Worm (Caenorhabditis elegans): ENCODE results near the gene F13E9.5.

The F13E9.5 gene

DNA sequence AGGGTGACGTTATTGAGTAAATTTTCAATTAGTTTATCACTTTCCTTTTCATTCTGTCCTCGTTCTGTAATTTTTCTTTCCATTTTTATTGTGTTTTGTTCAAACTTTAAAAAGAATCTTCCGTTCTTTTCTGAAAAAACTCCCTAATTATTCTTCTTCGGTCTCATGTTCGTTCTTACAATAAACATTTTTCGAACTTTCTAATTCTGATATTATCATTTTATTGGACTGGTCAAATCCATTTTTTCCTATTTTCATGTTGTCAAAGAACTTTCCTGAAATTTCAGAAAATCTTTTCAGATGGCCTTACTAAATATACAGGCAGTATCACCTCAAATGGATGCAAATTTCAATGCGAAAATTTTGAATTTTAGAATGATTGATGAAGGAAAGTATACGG is 20.1 kb downstream of the F13E9.5 start, which contains the start of gene nish-1:
Gene nish-1 (plus strand): TSS at position 301 of the 400 bp plus-strand sequence.
- TF ChIP-seq pax-1 (tag; optimal IDR thresholded peaks at IDR 0.05) (no peak), ceh-45 (GFP tag; IDR thresholded peaks at IDR 0.05) (no peak), lin-11 (tag; optimal IDR thresholded peaks at IDR 0.05) (no peak), sox-2 (GFP tag; IDR thresholded peaks at IDR 0.05) (no peak), fkh-10 (GFP tag; optimal IDR thresholded peaks at IDR 0.05) (no peak)

DNA sequence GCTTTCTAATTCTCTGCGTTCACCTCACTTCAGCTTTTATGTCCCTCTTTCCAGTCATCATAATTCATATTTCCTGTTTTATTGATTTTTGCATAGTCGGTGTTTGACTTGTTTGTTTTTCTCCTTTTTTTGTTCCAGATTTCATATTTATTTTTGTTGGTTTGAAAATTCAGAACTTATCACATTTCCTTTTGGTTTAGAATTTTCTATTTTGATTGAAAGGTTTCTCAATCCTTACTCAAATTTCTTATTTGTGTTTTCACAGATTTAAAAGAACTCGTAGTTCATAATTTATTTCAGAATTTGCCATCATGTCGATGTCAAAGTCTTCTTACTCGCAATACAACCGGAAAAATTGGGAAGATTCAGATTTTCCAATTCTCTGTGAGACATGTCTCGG is 23.1 kb downstream of the F13E9.5 start, which contains the start of gene rbm-22:
Gene rbm-22 (plus strand): TSS at position 301 of the 400 bp plus-strand sequence.
- TF ChIP-seq ama-1 (optimal IDR thresholded peaks at IDR 0.05) (no peak), T23F11.4 (GFP tag; optimal IDR thresholded peaks at IDR 0.05) (no peak), ttx-3 (tag; optimal IDR thresholded peaks at IDR 0.05) (no peak), ceh-6 (GFP tag; optimal IDR thresholded peaks at IDR 0.05) (no peak), ceh-48 (tag; optimal IDR thresholded peaks at IDR 0.05) (peak; percentile 5), madf-2 (tag; optimal IDR thresholded peaks at IDR 0.05) (no peak), fax-1 (tag; optimal IDR thresholded peaks at IDR 0.05) (no peak)

DNA sequence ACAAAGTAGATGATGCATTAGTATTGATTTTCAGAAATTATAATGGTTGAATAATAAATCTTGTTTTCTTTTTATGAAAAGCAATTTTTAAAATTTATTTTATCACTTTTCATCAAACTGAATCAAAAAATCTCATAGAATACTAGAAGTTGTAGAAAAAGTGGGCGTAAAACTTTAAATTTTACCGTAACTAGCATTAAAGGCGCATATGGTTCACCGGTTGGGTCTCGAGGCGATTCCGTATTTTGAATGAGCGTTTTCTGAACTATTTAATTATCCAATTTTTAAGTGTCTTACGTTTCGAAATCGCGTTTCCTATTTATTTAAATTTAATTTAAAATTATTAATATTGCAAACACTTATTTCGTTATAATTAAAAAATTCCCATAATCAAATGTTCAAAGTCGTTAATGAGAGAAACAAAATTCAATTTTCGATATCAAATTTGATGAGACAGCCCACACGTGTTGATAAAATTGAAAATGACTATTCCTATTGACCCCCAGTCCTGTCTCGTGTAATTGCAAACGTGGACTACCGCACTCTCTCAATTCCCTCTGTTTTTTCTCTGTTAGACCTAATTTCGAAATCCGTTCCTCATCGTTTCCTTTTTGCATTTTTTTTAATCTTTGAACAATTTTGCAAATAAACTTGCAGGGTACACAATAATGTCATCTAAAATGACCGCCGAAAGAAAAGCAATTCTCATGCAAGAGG is 25.7 kb downstream of the F13E9.5 start, which contains the start of the genes T11G6.2 and hars-1:
Gene T11G6.2 (minus strand): TSS at position 197 of the 717 bp plus-strand sequence.
Gene hars-1 (plus strand): TSS at position 658 of the 717 bp plus-strand sequence.
- peak; percentile 6 for TF ChIP-seq unc-42 (tag; optimal IDR thresholded peaks at IDR 0.05)
- no peak for TF ChIP-seq ceh-45 (GFP tag; IDR thresholded peaks at IDR 0.05)
- no peak for TF ChIP-seq sox-2 (GFP tag; IDR thresholded peaks at IDR 0.05)
- TF ChIP-seq pha-2 (tag; optimal IDR thresholded peaks at IDR 0.05) = no peak

DNA sequence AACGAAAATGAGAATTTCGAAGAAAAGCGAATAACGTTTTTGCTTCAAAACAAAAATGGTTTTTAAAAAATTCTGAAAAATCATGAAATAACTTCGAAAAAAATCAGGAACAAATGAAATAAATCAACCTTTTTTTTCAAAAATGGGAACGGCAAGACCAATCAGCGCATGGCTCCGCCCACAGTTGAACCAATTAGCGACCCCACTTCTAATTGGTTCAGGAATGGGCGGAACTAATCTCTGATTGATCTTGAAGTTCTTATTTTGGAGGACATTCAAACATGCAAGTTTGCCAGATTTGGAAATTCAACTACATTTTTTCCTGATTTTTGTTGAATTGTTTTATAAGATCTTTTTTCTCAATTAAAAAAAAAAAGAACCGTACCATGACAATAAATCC is 28.2 kb downstream of the F13E9.5 start:
- TF ChIP-seq ets-4 (tag; optimal IDR thresholded peaks at IDR 0.05) (no peak), dmd-4 (tag; optimal IDR thresholded peaks at IDR 0.05; ENCODE audit: borderline replicate concordance) (no peak), ceh-48 (tag; optimal IDR thresholded peaks at IDR 0.05) (no peak), odd-2 (tag; optimal IDR thresholded peaks at IDR 0.05) (no peak), nfya-1 (tag; optimal IDR thresholded peaks at IDR 0.05) (peak; percentile 30), ceh-2 (tag; optimal IDR thresholded peaks at IDR 0.05) (no peak)

DNA sequence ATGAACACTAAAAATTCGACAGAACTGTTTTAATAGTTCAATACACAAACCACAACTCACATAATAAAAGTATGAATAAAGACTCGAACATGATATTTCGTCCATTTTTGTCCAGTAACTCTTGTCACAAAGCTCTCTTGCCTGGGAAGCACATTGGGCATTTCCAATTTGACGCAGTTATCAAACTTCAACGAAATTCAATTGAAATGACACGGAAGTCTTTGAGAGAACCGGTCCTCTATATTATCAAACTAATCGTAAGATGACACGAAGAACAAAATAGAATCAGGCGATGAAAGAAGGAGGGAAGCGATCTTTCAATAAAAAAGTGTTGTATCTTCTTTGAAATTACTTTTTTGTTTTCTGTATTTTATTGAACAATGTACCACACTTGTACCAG is 29.1 kb downstream of the F13E9.5 start, which contains the start of gene T11G6.3:
Gene T11G6.3 (minus strand): TSS at position 189 of the 400 bp plus-strand sequence.
- TF ChIP-seq dve-1 (tag; optimal IDR thresholded peaks at IDR 0.05) (no peak), che-1 (tag; optimal IDR thresholded peaks at IDR 0.05) (no peak), gmeb-2 (tag; optimal IDR thresholded peaks at IDR 0.05) (no peak), ceh-30 (tag; optimal IDR thresholded peaks at IDR 0.05) (no peak), tbx-2 (tag; optimal IDR thresholded peaks at IDR 0.05) (no peak), ceh-48 (tag; optimal IDR thresholded peaks at IDR 0.05) (no peak), unc-55 (GFP tag; optimal IDR thresholded peaks at IDR 0.05) (no peak), lim-6 (tag; optimal IDR thresholded peaks at IDR 0.05) (no peak), pha-4 (tag; optimal IDR thresholded peaks at IDR 0.05) (no peak)

DNA sequence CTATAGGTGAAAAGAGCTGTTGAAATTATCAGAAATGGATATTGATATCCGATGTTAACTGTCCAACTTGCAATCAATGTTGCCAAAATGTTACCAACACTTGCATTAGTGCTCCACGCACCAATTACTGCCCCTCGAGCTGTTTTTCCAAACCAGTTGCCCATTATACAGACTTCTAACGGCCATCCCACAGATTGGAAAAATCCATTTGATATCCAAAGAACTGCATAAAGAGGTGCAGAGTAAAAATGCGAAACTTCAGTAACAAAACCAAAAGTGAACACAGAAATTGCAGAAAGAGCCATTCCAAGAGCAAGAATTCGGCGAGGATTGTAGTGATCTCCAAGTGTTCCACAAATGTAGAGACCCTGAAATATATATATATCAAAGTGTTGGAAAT is 30.1 kb downstream of the F13E9.5 start:
- TF ChIP-seq fkh-10 (GFP tag; optimal IDR thresholded peaks at IDR 0.05) (no peak), unc-3 (GFP tag; conservative IDR thresholded peaks at IDR 0.05) (no peak), unc-3 (tag; optimal IDR thresholded peaks at IDR 0.05) (no peak), K02D7.2 (tag; optimal IDR thresholded peaks at IDR 0.05) (no peak), ceh-9 (tag; optimal IDR thresholded peaks at IDR 0.05) (no peak), gmeb-2 (tag; optimal IDR thresholded peaks at IDR 0.05) (no peak), sox-4 (tag; optimal IDR thresholded peaks at IDR 0.05) (no peak), ttx-3 (tag; optimal IDR thresholded peaks at IDR 0.05) (no peak), hlh-6 (tag; optimal IDR thresholded peaks at IDR 0.05) (no peak)

Data from whole organism, late embryonic.